Worm (Caenorhabditis elegans): ENCODE results near the gene flcn-1.

ce11 chrII:6900708-6901107 lies 27.9 kb upstream of the flcn-1 start:
- no peak for TF ChIP-seq fkh-10 (GFP tag; optimal IDR thresholded peaks at IDR 0.05)
- no peak for TF ChIP-seq nhr-11 (tag; optimal IDR thresholded peaks at IDR 0.05)

All from whole organism, L3 larva.